Fruit fly (Drosophila melanogaster) whole organism, pupa: ENCODE measurements around the gene CG45413.

Experiments used
- CG14655 ChIP-seq: fragments of 200-800 bp; sonication (Bioruptor generic); optimal IDR thresholded peaks from 3 replicates; lab custom pipeline; 2017; ENCODE audit warnings: mild to moderate bottlenecking, missing biosample characterization, missing genetic modification reagents, missing genetic modification characterization
- CG32121 ChIP-seq: fragments of 200-800 bp; sonication (Bioruptor generic); IDR thresholded peaks from 2 replicates; pipeline ENCODE4 v1.3.6; 2022; ENCODE audit warnings: missing biosample characterization, missing genetic modification characterization
- CG34367 ChIP-seq: fragments of 200-800 bp; sonication (Bioruptor generic); optimal IDR thresholded peaks from 2 replicates; lab custom pipeline; 2018; ENCODE audit warnings: missing biosample characterization, mild to moderate bottlenecking, missing genetic modification characterization
- CG4496 ChIP-seq: fragments of 200-800 bp; sonication (Bioruptor generic); IDR thresholded peaks from 3 replicates; pipeline ENCODE4 v1.3.6; 2022; ENCODE audit warnings: missing biosample characterization, missing genetic modification characterization
- CG8159 ChIP-seq: fragments of 200-800 bp; sonication (Bioruptor generic); optimal IDR thresholded peaks from 3 replicates; lab custom pipeline; 2018; ENCODE audit warnings: missing biosample characterization, mild to moderate bottlenecking, missing genetic modification characterization, moderate library complexity
- CG8301 ChIP-seq: fragments of 200-800 bp; sonication (Bioruptor generic); optimal IDR thresholded peaks from 2 replicates; lab custom pipeline; 2018; ENCODE audit warnings: missing biosample characterization, mild to moderate bottlenecking, missing genetic modification characterization
- CG9948 ChIP-seq: fragments of 200-800 bp; sonication (Bioruptor generic); optimal IDR thresholded peaks from 2 replicates; lab custom pipeline; 2018; ENCODE audit warnings: missing biosample characterization, mild to moderate bottlenecking, missing genetic modification characterization, moderate library complexity
- D1 ChIP-seq: fragments of 200-800 bp; sonication (Bioruptor generic); optimal IDR thresholded peaks from 2 replicates; lab custom pipeline; 2018; ENCODE audit warnings: missing biosample characterization, mild to moderate bottlenecking, missing genetic modification characterization, moderate library complexity
- Ets98B ChIP-seq: fragments of 200-800 bp; sonication (Bioruptor generic); IDR thresholded peaks from 2 replicates; pipeline ENCODE4 v1.3.6; 2022; ENCODE audit warnings: missing biosample characterization, missing genetic modification characterization
- Pif1A ChIP-seq: fragments of 200-800 bp; sonication (Bioruptor generic); optimal IDR thresholded peaks from 3 replicates; lab custom pipeline; 2016; ENCODE audit warnings: missing biosample characterization, missing genetic modification characterization
- Pif1B ChIP-seq: fragments of 200-800 bp; sonication (Bioruptor generic); optimal IDR thresholded peaks from 3 replicates; lab custom pipeline; 2016; ENCODE audit warnings: missing biosample characterization, missing genetic modification characterization
- Snoo ChIP-seq: fragments of 200-800 bp; sonication (Bioruptor generic); optimal IDR thresholded peaks from 3 replicates; lab custom pipeline; 2017; ENCODE audit warnings: missing biosample characterization, mild to moderate bottlenecking, missing genetic modification characterization, inconsistent platforms
- fd96Ca ChIP-seq: fragments of 200-800 bp; sonication (Bioruptor generic); IDR thresholded peaks from 3 replicates; pipeline ENCODE4 v1.3.6; 2022; ENCODE audit warnings: missing biosample characterization, missing genetic modification characterization

DNA sequence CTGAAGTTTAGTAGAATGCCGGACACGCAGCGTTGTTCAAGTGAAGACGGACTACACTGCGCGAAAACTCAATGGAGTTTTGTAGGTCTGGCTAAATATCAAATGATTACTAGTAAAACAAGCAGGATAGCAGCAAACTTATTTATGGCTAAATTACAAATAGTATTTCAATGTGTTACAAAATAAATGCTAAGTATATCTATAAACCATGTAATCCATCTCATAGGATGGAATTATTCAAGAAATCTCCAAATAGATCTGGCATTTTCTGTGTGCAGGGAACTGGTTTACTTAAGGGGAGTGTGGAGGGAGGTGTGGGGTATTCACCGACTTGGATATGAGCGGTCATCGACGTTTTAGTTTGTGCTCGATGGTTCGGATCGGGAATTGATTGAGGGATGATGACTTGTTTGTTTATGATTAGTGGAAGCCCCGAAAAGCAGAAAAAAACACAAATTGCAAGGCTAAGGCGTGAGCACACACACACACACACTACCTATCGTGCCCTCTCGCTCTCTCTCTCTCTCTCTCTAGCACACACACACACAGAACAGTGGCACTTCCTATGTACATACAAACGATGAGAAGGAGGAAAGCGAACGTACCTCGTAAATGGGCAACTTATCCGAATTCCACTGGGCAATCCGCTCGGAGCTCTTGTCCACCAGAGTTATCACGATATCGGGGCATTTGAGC is 32.2 kb upstream of the CG45413 start:
- TF ChIP-seq Ets98B (GFP tag; lab: Robert Waterston, UW) (peak; percentile 77), CG4496 (GFP tag; lab: Robert Waterston, UW) (peak; percentile 71), CG9948 (tag; lab: Kevin White, UChicago) (peak; percentile 92), fd96Ca (GFP tag; lab: Robert Waterston, UW) (no peak), CG34367 (tag; lab: Kevin White, UChicago) (peak; percentile 82), Pif1B (GFP tag; lab: Kevin White, UChicago) (peak; percentile 57), Pif1A (peak; percentile 82), CG8159 (tag; lab: Kevin White, UChicago) (peak; percentile 84), CG32121 (GFP tag; lab: Robert Waterston, UW) (peak; percentile 55; the same call in 1 of the 2 replicates), Snoo (peak; percentile 45), CG14655 (GFP tag; lab: Kevin White, UChicago) (peak; percentile 87), D1 (no peak), CG8301 (tag; lab: Kevin White, UChicago) (peak; percentile 87)
